Fruit fly (Drosophila melanogaster) whole organism, adult: ENCODE measurements around the gene CG7453.

Source experiments
- CG11617 ChIP-seq: fragments of 200-800 bp; sonication (Bioruptor generic); optimal IDR thresholded peaks from 2 replicates; lab custom pipeline; 2017; ENCODE audit warnings: mild to moderate bottlenecking, missing biosample characterization, missing genetic modification reagents, missing genetic modification characterization
- CG12768 ChIP-seq: fragments of 200-800 bp; sonication (Bioruptor generic); optimal IDR thresholded peaks from 2 replicates; lab custom pipeline; 2017; ENCODE audit warnings: missing biosample characterization, missing genetic modification characterization, mild to moderate bottlenecking, moderate library complexity, missing genetic modification reagents
- CG33017 ChIP-seq: fragments of 200-800 bp; sonication (Bioruptor generic); optimal IDR thresholded peaks from 2 replicates; lab custom pipeline; 2018; ENCODE audit warnings: missing biosample characterization, mild to moderate bottlenecking, missing genetic modification characterization, moderate library complexity
- CG7045 ChIP-seq: fragments of 200-800 bp; sonication (Bioruptor generic); optimal IDR thresholded peaks from 2 replicates; lab custom pipeline; 2017; ENCODE audit warnings: missing biosample characterization, mild to moderate bottlenecking, missing genetic modification characterization
- CG7101 ChIP-seq: fragments of 200-800 bp; sonication (Bioruptor generic); optimal IDR thresholded peaks from 2 replicates; lab custom pipeline; 2018; ENCODE audit warnings: missing biosample characterization, mild to moderate bottlenecking, missing genetic modification characterization, moderate library complexity
- Clk ChIP-seq: fragments of 200-800 bp; sonication (Bioruptor generic); optimal IDR thresholded peaks from 2 replicates; lab custom pipeline; 2017; ENCODE audit warnings: missing biosample characterization, missing genetic modification characterization
- Crg-1 ChIP-seq: fragments of 200-800 bp; sonication (Bioruptor generic); optimal IDR thresholded peaks from 2 replicates; lab custom pipeline; 2016; ENCODE audit warnings: missing biosample characterization, missing genetic modification characterization
- Hr96 ChIP-seq: fragments of 200-800 bp; sonication (Bioruptor generic); optimal IDR thresholded peaks from 2 replicates; lab custom pipeline; 2016; ENCODE audit warnings: missing biosample characterization, missing genetic modification characterization
- bab1 ChIP-seq: fragments of 200-800 bp; sonication (Bioruptor generic); optimal IDR thresholded peaks from 3 replicates; lab custom pipeline; 2019; ENCODE audit warnings: missing biosample characterization, mild to moderate bottlenecking, missing genetic modification characterization, moderate library complexity
- kay ChIP-seq: fragments of 200-800 bp; sonication (Bioruptor generic); peaks from one replicate; lab custom pipeline; 2016; ENCODE audit warnings: missing biosample characterization, missing genetic modification characterization, borderline replicate concordance
- ovo ChIP-seq: fragments of 200-800 bp; sonication (Bioruptor generic); optimal IDR thresholded peaks from 2 replicates; lab custom pipeline; 2016; ENCODE audit warnings: missing biosample characterization, missing genetic modification characterization
- pad ChIP-seq: fragments of 200-800 bp; sonication (Bioruptor generic); optimal IDR thresholded peaks from 3 replicates; lab custom pipeline; 2017; ENCODE audit warnings: missing biosample characterization, missing genetic modification characterization, mild to moderate bottlenecking, moderate library complexity, missing genetic modification reagents
- tj ChIP-seq: fragments of 200-800 bp; sonication (Bioruptor generic); optimal IDR thresholded peaks from 3 replicates; lab custom pipeline; 2017; ENCODE audit warnings: missing biosample characterization, mild to moderate bottlenecking, missing genetic modification characterization, moderate library complexity

dm6 chrX:19135768-19136167 lies 44.2 kb upstream of the CG7453 start, which contains the start of gene Obp18a:
- TF ChIP-seq ovo (GFP tag; lab: Kevin White, UChicago) = no peak
- TF ChIP-seq CG12768 (GFP tag; lab: Kevin White, UChicago) = no peak
- no peak for TF ChIP-seq CG33017 (tag; lab: Kevin White, UChicago)
- no peak for TF ChIP-seq CG7045
- no peak for TF ChIP-seq CG7101 (tag; lab: Kevin White, UChicago)
- TF ChIP-seq pad (GFP tag; lab: Kevin White, UChicago) = no peak
- TF ChIP-seq CG11617 (GFP tag; lab: Kevin White, UChicago) = no peak
- no peak for TF ChIP-seq Hr96 (GFP tag; lab: Kevin White, UChicago)
- TF ChIP-seq Crg-1 = no peak
- TF ChIP-seq kay = no peak
- no peak for TF ChIP-seq Clk (GFP tag; lab: Kevin White, UChicago)
- TF ChIP-seq bab1 (GFP tag; lab: Kevin White, UChicago) = no peak
- no peak for TF ChIP-seq tj
